Fruit fly (Drosophila melanogaster) Kc167 (cell line): ENCODE data around the gene Uros2.

Source experiments
- Myc ChIP-seq: fragments of >200 bp; optimal IDR thresholded peaks from 2 replicates; lab custom pipeline; 2017; ENCODE audit warnings: missing external identifiers
- Sin3A ChIP-seq: fragments of >200 bp; optimal IDR thresholded peaks from 2 replicates; lab custom pipeline; 2018; ENCODE audit warnings: missing external identifiers
- insv ChIP-seq: fragments of >200 bp; optimal IDR thresholded peaks from 3 replicates; lab custom pipeline; 2018; ENCODE audit warnings: missing external identifiers
- psq ChIP-seq: fragments of >200 bp; optimal IDR thresholded peaks from 2 replicates; lab custom pipeline; 2017; ENCODE audit warnings: missing external identifiers
- ttk ChIP-seq: sonication (Bioruptor generic); optimal IDR thresholded peaks from 2 replicates; lab custom pipeline; 2017; ENCODE audit warnings: missing external identifiers

DNA sequence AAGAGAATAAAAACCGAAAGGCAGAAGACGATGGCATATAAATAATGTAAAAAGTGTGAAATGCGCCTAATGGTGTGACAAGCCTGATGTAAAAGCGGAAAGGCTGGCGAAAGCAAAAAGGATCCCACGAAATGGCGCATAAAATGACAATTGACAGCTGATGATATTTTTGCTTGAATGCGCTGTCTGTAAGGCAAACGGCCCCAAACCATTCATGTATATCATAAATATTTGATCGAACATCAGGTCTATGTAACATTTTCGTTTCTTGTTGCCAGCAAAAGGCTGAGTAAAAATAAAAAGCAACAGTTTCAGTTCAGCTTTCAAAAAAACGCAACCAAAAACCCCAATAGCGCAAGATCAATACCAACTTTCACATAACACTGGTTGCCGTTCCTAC is 44.0 kb upstream of the Uros2 start, which contains the start of gene CG4520:
- TF ChIP-seq psq (lab: Kevin White, UChicago) (no peak), insv (lab: Kevin White, UChicago) (no peak), Sin3A (no peak), Myc (lab: Kevin White, UChicago) (no peak), ttk (no peak)
